Worm (Caenorhabditis elegans): ENCODE data around the gene F53F4.17.

The F53F4.17 gene

ce11 chrV:13551601-13552000 lies 36.4 kb upstream of the F53F4.17 start, which contains the start of the genes C56A3.4 and C56A3.5 (continued):
- TF ChIP-seq hpl-2 (GFP tag; optimal IDR thresholded peaks at IDR 0.05): no peak
- TF ChIP-seq lin-35 (GFP tag; optimal IDR thresholded peaks at IDR 0.05): peak; percentile 73
- no peak for TF ChIP-seq sup-37 (GFP tag; optimal IDR thresholded peaks at IDR 0.05)
- TF ChIP-seq ceh-82 (tag; optimal IDR thresholded peaks at IDR 0.05): peak; percentile 19 to 60 (median 39)
- TF ChIP-seq ama-1 (optimal IDR thresholded peaks at IDR 0.05): no peak
- peak; percentile 27 for TF ChIP-seq unc-86 (tag; optimal IDR thresholded peaks at IDR 0.05)
- peak; percentile 62 for TF ChIP-seq skn-1 (tag; optimal IDR thresholded peaks at IDR 0.05)
- no peak for TF ChIP-seq mef-2 (tag; optimal IDR thresholded peaks at IDR 0.05)
- no peak for TF ChIP-seq sptf-1 (tag; optimal IDR thresholded peaks at IDR 0.05)
- TF ChIP-seq hlh-17 (GFP tag; optimal IDR thresholded peaks at IDR 0.05; ENCODE audit: borderline replicate concordance): no peak
- no peak for TF ChIP-seq nhr-84 (tag; optimal IDR thresholded peaks at IDR 0.05)
- no peak for TF ChIP-seq Y116A8C.19 (tag; optimal IDR thresholded peaks at IDR 0.05; ENCODE audit: borderline replicate concordance)
- peak; percentile 20 for TF ChIP-seq blmp-1 (tag; optimal IDR thresholded peaks at IDR 0.05)
- no peak for TF ChIP-seq aha-1 (tag; optimal IDR thresholded peaks at IDR 0.05)
- peak; percentile 59 for TF ChIP-seq egl-13 (tag; optimal IDR thresholded peaks at IDR 0.05)
- no peak for TF ChIP-seq unc-62 (GFP tag; optimal IDR thresholded peaks at IDR 0.05)
- peak; percentile 27 for TF ChIP-seq jun-1 (tag; optimal IDR thresholded peaks at IDR 0.05)
- TF ChIP-seq irx-1 (tag; optimal IDR thresholded peaks at IDR 0.05): peak; percentile 80
- no peak for TF ChIP-seq ets-5 (GFP tag; IDR thresholded peaks at IDR 0.05)
- peak; percentile 24; the same call in 1 of the 2 replicates for TF ChIP-seq unc-98 (GFP tag; IDR thresholded peaks at IDR 0.05)
- peak; percentile 15 for TF ChIP-seq lin-13 (GFP tag; optimal IDR thresholded peaks at IDR 0.05)
- TF ChIP-seq fkh-10 (GFP tag; optimal IDR thresholded peaks at IDR 0.05): no peak
- TF ChIP-seq swsn-7 (tag; optimal IDR thresholded peaks at IDR 0.05): peak; percentile 50
- no peak for TF ChIP-seq nhr-76 (tag; optimal IDR thresholded peaks at IDR 0.05)
- TF ChIP-seq fkh-4 (tag; optimal IDR thresholded peaks at IDR 0.05; ENCODE audit: borderline replicate concordance): peak; percentile 67
- no peak for TF ChIP-seq ceh-88 (GFP tag; IDR thresholded peaks at IDR 0.05)
- peak in 1 of 2 experiments; percentile 72 for TF ChIP-seq ztf-11 (tag; optimal IDR thresholded peaks at IDR 0.05)
- peak; percentile 38 for TF ChIP-seq sox-4 (tag; optimal IDR thresholded peaks at IDR 0.05)
- peak; percentile 70 for TF ChIP-seq lin-14 (GFP tag; optimal IDR thresholded peaks at IDR 0.05)
- TF ChIP-seq grh-1 (GFP tag; IDR thresholded peaks at IDR 0.05): no peak
- no peak for TF ChIP-seq unc-130 (tag; optimal IDR thresholded peaks at IDR 0.05)
- TF ChIP-seq zip-4 (GFP tag; optimal IDR thresholded peaks at IDR 0.05): peak; percentile 82
- TF ChIP-seq ceh-90 (tag; optimal IDR thresholded peaks at IDR 0.05): peak; percentile 87
- no peak for TF ChIP-seq nhr-28 (tag; optimal IDR thresholded peaks at IDR 0.05)
- no peak for TF ChIP-seq ceh-63 (GFP tag; optimal IDR thresholded peaks at IDR 0.05)
- peak; percentile 49 for TF ChIP-seq snpc-4 (tag; optimal IDR thresholded peaks at IDR 0.05)
- peak; percentile 79 for TF ChIP-seq nhr-85 (tag)
- peak; percentile 58 for TF ChIP-seq xbp-1 (tag; optimal IDR thresholded peaks at IDR 0.05)
- TF ChIP-seq nhr-20 (tag; optimal IDR thresholded peaks at IDR 0.05): peak; percentile 58
- TF ChIP-seq tbx-2 (tag; optimal IDR thresholded peaks at IDR 0.05): peak; percentile 62
- peak; percentile 68 for TF ChIP-seq fkh-8 (tag; optimal IDR thresholded peaks at IDR 0.05)

DNA sequence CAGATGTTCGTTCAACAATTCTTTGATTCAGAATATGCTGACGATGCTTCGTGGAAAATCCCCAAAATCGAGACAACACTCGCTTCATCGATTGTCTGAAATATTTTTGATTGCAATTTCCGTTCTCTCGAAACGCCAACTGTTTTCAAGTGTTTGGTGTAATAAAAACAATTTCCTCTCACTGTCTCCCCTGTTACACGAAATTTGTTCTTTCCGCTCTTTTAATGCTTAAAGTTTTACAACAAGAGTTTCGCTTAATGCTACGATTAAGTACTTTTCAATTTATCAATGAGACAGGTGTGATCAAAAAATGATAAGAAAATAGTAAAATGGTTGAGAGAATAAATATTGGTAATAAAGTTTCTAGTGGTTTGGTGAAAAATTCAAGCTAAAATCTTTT lies 31.7 kb upstream of the F53F4.17 start, which contains the start of gene C56A3.6:
Gene C56A3.6, minus strand, starts transcription at position 101 of the 400 bp plus-strand sequence.
- TF ChIP-seq nhr-90 (tag; optimal IDR thresholded peaks at IDR 0.05; ENCODE audit: poor library complexity) (no peak), egl-13 (tag; optimal IDR thresholded peaks at IDR 0.05) (no peak), nhr-20 (tag; optimal IDR thresholded peaks at IDR 0.05) (no peak), sox-4 (tag; optimal IDR thresholded peaks at IDR 0.05) (no peak), swsn-7 (tag; optimal IDR thresholded peaks at IDR 0.05) (no peak), pax-3 (tag; optimal IDR thresholded peaks at IDR 0.05) (no peak), grh-1 (GFP tag; IDR thresholded peaks at IDR 0.05) (no peak), mab-9 (GFP tag; IDR thresholded peaks at IDR 0.05) (no peak)

All from whole organism, L1 larva.